Worm (Caenorhabditis elegans) whole organism, L1 larva: ENCODE measurements around the gene C08F11.3.

Experiments used
- aly-2 ChIP-seq: fragments of 150-350 bp; optimal IDR thresholded peaks from 2 replicates; lab custom pipeline; 2014; ENCODE audit warnings: missing biosample characterization, missing genetic modification characterization
- lin-15B ChIP-seq: fragments of 150-350 bp; sonication (generic microtip); optimal IDR thresholded peaks from 3 replicates; lab custom pipeline; 2014; ENCODE audit warnings: missing biosample characterization, missing genetic modification characterization

- TF ChIP-seq lin-15B (no peak), aly-2 (tag; lab: Kevin White, UChicago) (no peak)
These were observed 28.3 kb downstream of the C08F11.3 start, which contains the start of gene ule-4 for ce11 chrIV:13647558-13647957.
